Fruit fly (Drosophila melanogaster) whole organism, embryonic: ENCODE measurements around the gene ninaG.
A peak's percentile ranks its signal among the peaks of the same experiment; 100 is the strongest.

ENCODE experiments used
- Abd-B ChIP-seq: fragments of 200-800 bp; sonication (Bioruptor generic); optimal IDR thresholded peaks from 2 replicates; lab custom pipeline; 2018; ENCODE audit warnings: missing biosample characterization, mild to moderate bottlenecking, missing genetic modification characterization, moderate library complexity
- CG10209 ChIP-seq: fragments of 200-800 bp; sonication (Bioruptor generic); optimal IDR thresholded peaks from 3 replicates; lab custom pipeline; 2017; ENCODE audit warnings: missing biosample characterization, mild to moderate bottlenecking, missing genetic modification characterization, missing genetic modification reagents
- CG11085 ChIP-seq: fragments of 200-800 bp; sonication (Bioruptor generic); IDR thresholded peaks from 2 replicates; pipeline ENCODE4 v1.3.6; 2022; ENCODE audit warnings: missing biosample characterization, missing genetic modification characterization
- CG11504 ChIP-seq: fragments of 200-800 bp; sonication (Bioruptor generic); optimal IDR thresholded peaks from 3 replicates; lab custom pipeline; 2019; ENCODE audit warnings: missing biosample characterization, mild to moderate bottlenecking, missing genetic modification characterization, moderate library complexity
- CG12071 ChIP-seq: fragments of 200-800 bp; sonication (Bioruptor generic); optimal IDR thresholded peaks from 3 replicates; lab custom pipeline; 2018; ENCODE audit warnings: missing biosample characterization, mild to moderate bottlenecking, missing genetic modification characterization
- CG12744 ChIP-seq: fragments of 200-800 bp; sonication (Bioruptor generic); optimal IDR thresholded peaks from 2 replicates; lab custom pipeline; 2016; ENCODE audit warnings: missing biosample characterization, missing genetic modification characterization
- CG12942 ChIP-seq: fragments of 200-800 bp; sonication (Bioruptor generic); optimal IDR thresholded peaks from 3 replicates; lab custom pipeline; 2016; ENCODE audit warnings: missing biosample characterization, missing genetic modification characterization
- CG14710 ChIP-seq: fragments of 200-800 bp; sonication (Bioruptor generic); optimal IDR thresholded peaks from 3 replicates; lab custom pipeline; 2019; ENCODE audit warnings: missing biosample characterization, mild to moderate bottlenecking, missing genetic modification characterization, moderate library complexity
- CG16815 ChIP-seq: fragments of 200-800 bp; sonication (Bioruptor generic); optimal IDR thresholded peaks from 3 replicates; lab custom pipeline; 2017; ENCODE audit warnings: missing biosample characterization, mild to moderate bottlenecking, missing genetic modification characterization
- CG18476 ChIP-seq: fragments of 200-800 bp; sonication (Bioruptor generic); optimal IDR thresholded peaks from 2 replicates; lab custom pipeline; 2016; ENCODE audit warnings: missing biosample characterization, mild to moderate bottlenecking, missing genetic modification characterization
- CG2678 ChIP-seq: fragments of 200-800 bp; sonication (Bioruptor generic); optimal IDR thresholded peaks from 3 replicates; lab custom pipeline; 2019; ENCODE audit warnings: missing biosample characterization, mild to moderate bottlenecking, missing genetic modification characterization, moderate library complexity
- CG42726 ChIP-seq: fragments of 200-800 bp; sonication (Bioruptor generic); IDR thresholded peaks from 2 replicates; pipeline ENCODE4 v1.3.6; 2022; ENCODE audit warnings: missing biosample characterization, missing genetic modification characterization; ENCODE audit not compliant: partially characterized antibody
- CG4282 ChIP-seq: fragments of 200-800 bp; sonication (Bioruptor generic); optimal IDR thresholded peaks from 2 replicates; lab custom pipeline; 2016; ENCODE audit warnings: missing biosample characterization, missing genetic modification characterization
- CG6654 ChIP-seq: fragments of 200-800 bp; sonication (Bioruptor generic); optimal IDR thresholded peaks from 2 replicates; lab custom pipeline; 2017; ENCODE audit warnings: missing biosample characterization, mild to moderate bottlenecking, missing genetic modification characterization
- CG7928 ChIP-seq: fragments of 200-800 bp; sonication (Bioruptor generic); optimal IDR thresholded peaks from 2 replicates; lab custom pipeline; 2017; ENCODE audit warnings: missing biosample characterization, mild to moderate bottlenecking, missing genetic modification characterization
- CG7987 ChIP-seq: fragments of 200-800 bp; sonication (Bioruptor generic); optimal IDR thresholded peaks from 2 replicates; lab custom pipeline; 2018; ENCODE audit warnings: missing biosample characterization, mild to moderate bottlenecking, missing genetic modification characterization, moderate library complexity
- CG8359 ChIP-seq: fragments of 200-800 bp; sonication (Bioruptor generic); optimal IDR thresholded peaks from 2 replicates; lab custom pipeline; 2017; ENCODE audit warnings: missing biosample characterization, mild to moderate bottlenecking, missing genetic modification characterization, borderline replicate concordance
- CG8478 ChIP-seq: fragments of >200 bp; optimal IDR thresholded peaks from 2 replicates; lab custom pipeline; 2018
- Dek ChIP-seq: fragments of 200-800 bp; sonication (Bioruptor generic); optimal IDR thresholded peaks from 3 replicates; lab custom pipeline; 2019; ENCODE audit warnings: missing biosample characterization, mild to moderate bottlenecking, missing genetic modification characterization, moderate library complexity
- Dll ChIP-seq: fragments of 200-800 bp; sonication (Bioruptor generic); IDR thresholded peaks from 4 replicates; pipeline ENCODE4 v1.3.6; 2022; ENCODE audit warnings: missing biosample characterization, missing genetic modification characterization; ENCODE audit not compliant: partially characterized antibody
- E2f2 ChIP-seq: fragments of 200-800 bp; sonication (Bioruptor generic); IDR thresholded peaks from 2 replicates; pipeline ENCODE4 v1.3.6; 2022; ENCODE audit warnings: missing biosample characterization, missing genetic modification characterization
- Eip74EF ChIP-seq, 2 experiments: fragments of 200-800 bp in 1 of 2; fragments of >200 bp in 1 of 2; sonication (Bioruptor generic) in 1 of 2; optimal IDR thresholded peaks; 2 replicates each; lab custom pipeline; 2017 to 2019; ENCODE audit warnings: missing biosample characterization in 2 of 2, missing genetic modification characterization in 2 of 2, mild to moderate bottlenecking in 1 of 2, moderate library complexity in 1 of 2
- Gug ChIP-seq: fragments of 200-800 bp; sonication (Bioruptor generic); IDR thresholded peaks from 4 replicates; pipeline ENCODE4 v1.3.6; 2022; ENCODE audit warnings: missing biosample characterization, missing genetic modification characterization
- H2.0 ChIP-seq: fragments of 200-800 bp; sonication (Bioruptor generic); IDR thresholded peaks from 2 replicates; pipeline ENCODE4 v1.3.6; 2022; ENCODE audit warnings: missing biosample characterization, missing genetic modification characterization
- MBD-R2 ChIP-seq: fragments of 200-800 bp; sonication (Bioruptor generic); IDR thresholded peaks from 2 replicates; pipeline ENCODE4 v1.3.6; 2022; ENCODE audit warnings: missing biosample characterization, missing genetic modification characterization
- Mad ChIP-seq: fragments of 200-800 bp; sonication (Bioruptor generic); optimal IDR thresholded peaks from 2 replicates; lab custom pipeline; 2016; ENCODE audit warnings: missing biosample characterization, missing genetic modification characterization
- Max ChIP-seq: fragments of 200-800 bp; sonication (Bioruptor generic); optimal IDR thresholded peaks from 2 replicates; lab custom pipeline; 2016; ENCODE audit warnings: missing biosample characterization, mild to moderate bottlenecking, missing genetic modification characterization
- NC2α ChIP-seq: fragments of 200-800 bp; sonication (Bioruptor generic); optimal IDR thresholded peaks from 2 replicates; lab custom pipeline; 2016; ENCODE audit warnings: missing biosample characterization, missing genetic modification characterization
- Nf-YC ChIP-seq: fragments of 200-800 bp; optimal IDR thresholded peaks from 3 replicates; lab custom pipeline; 2019; ENCODE audit warnings: missing biosample characterization, mild to moderate bottlenecking, missing genetic modification characterization, moderate library complexity
- Oli ChIP-seq: fragments of 200-800 bp; sonication (Bioruptor generic); optimal IDR thresholded peaks from 2 replicates; lab custom pipeline; 2018; ENCODE audit warnings: missing biosample characterization, mild to moderate bottlenecking, missing genetic modification characterization, moderate library complexity
- Side ChIP-seq: fragments of 200-800 bp; sonication (Bioruptor generic); optimal IDR thresholded peaks from 2 replicates; lab custom pipeline; 2016; ENCODE audit warnings: missing biosample characterization, missing genetic modification characterization
- ac ChIP-seq: fragments of 200-800 bp; sonication (Bioruptor generic); optimal IDR thresholded peaks from 3 replicates; lab custom pipeline; 2017; ENCODE audit warnings: missing biosample characterization, mild to moderate bottlenecking, missing genetic modification characterization
- br ChIP-seq: fragments of >200 bp; optimal IDR thresholded peaks from 2 replicates; lab custom pipeline; 2017
- bsh ChIP-seq, 2 experiments: fragments of 200-800 bp; sonication (Bioruptor generic); optimal IDR thresholded peaks; 2 replicates each; lab custom pipeline; 2017 to 2018; ENCODE audit warnings: mild to moderate bottlenecking in 2 of 2, missing biosample characterization in 2 of 2, missing genetic modification characterization in 2 of 2, moderate library complexity in 1 of 2
- cad ChIP-seq: fragments of >200 bp; optimal IDR thresholded peaks from 2 replicates; lab custom pipeline; 2017; ENCODE audit warnings: missing biosample characterization, missing genetic modification characterization
- crp ChIP-seq, 2 experiments: fragments of 200-800 bp; sonication (Bioruptor generic); optimal IDR thresholded peaks; 2 replicates in 1 of 2; 3 replicates in 1 of 2; lab custom pipeline; 2017; ENCODE audit warnings: missing biosample characterization in 2 of 2, missing genetic modification characterization in 2 of 2, mild to moderate bottlenecking in 1 of 2, moderate library complexity in 1 of 2
- inv ChIP-seq: fragments of 200-800 bp; sonication (Bioruptor generic); IDR thresholded peaks from 2 replicates; pipeline ENCODE4 v1.3.6; 2022; ENCODE audit warnings: missing biosample characterization, missing genetic modification characterization; ENCODE audit not compliant: partially characterized antibody
- lilli ChIP-seq: fragments of 200-800 bp; sonication (Bioruptor generic); optimal IDR thresholded peaks from 3 replicates; lab custom pipeline; 2016; ENCODE audit warnings: missing biosample characterization, missing genetic modification characterization
- lmd ChIP-seq: fragments of 200-800 bp; sonication (Bioruptor generic); IDR thresholded peaks from 2 replicates; pipeline ENCODE4 v1.3.6; 2022; ENCODE audit warnings: missing biosample characterization, missing genetic modification characterization
- mld ChIP-seq: fragments of 200-800 bp; sonication (Bioruptor generic); IDR thresholded peaks from 3 replicates; pipeline ENCODE4 v1.3.6; 2022; ENCODE audit warnings: missing biosample characterization, missing genetic modification characterization; ENCODE audit not compliant: partially characterized antibody
- nerfin-1 ChIP-seq: fragments of 200-800 bp; sonication (Bioruptor generic); optimal IDR thresholded peaks from 3 replicates; lab custom pipeline; 2019; ENCODE audit warnings: missing biosample characterization, mild to moderate bottlenecking, missing genetic modification characterization, moderate library complexity
- pho ChIP-seq: fragments of 200-800 bp; sonication (Bioruptor generic); optimal IDR thresholded peaks from 2 replicates; lab custom pipeline; 2016; ENCODE audit warnings: missing biosample characterization, missing genetic modification characterization
- schlank ChIP-seq: fragments of 200-800 bp; sonication (Bioruptor generic); optimal IDR thresholded peaks from 2 replicates; lab custom pipeline; 2018; ENCODE audit warnings: missing biosample characterization, mild to moderate bottlenecking, missing genetic modification characterization
- sim ChIP-seq: fragments of 200-800 bp; sonication (Bioruptor generic); IDR thresholded peaks from 2 replicates; pipeline ENCODE4 v1.3.6; 2022; ENCODE audit warnings: missing biosample characterization, missing genetic modification characterization
- sna ChIP-seq: fragments of 200-800 bp; sonication (Bioruptor generic); IDR thresholded peaks from 2 replicates; pipeline ENCODE4 v1.3.6; 2022; ENCODE audit warnings: missing biosample characterization, missing genetic modification characterization; ENCODE audit not compliant: partially characterized antibody
- sob ChIP-seq: fragments of 200-800 bp; sonication (Bioruptor generic); IDR thresholded peaks from 2 replicates; pipeline ENCODE4 v1.3.6; 2022; ENCODE audit warnings: missing biosample characterization, missing genetic modification characterization
- tap ChIP-seq: fragments of 200-800 bp; optimal IDR thresholded peaks from 3 replicates; lab custom pipeline; 2019; ENCODE audit warnings: missing biosample characterization, mild to moderate bottlenecking, missing genetic modification characterization, moderate library complexity
- tio ChIP-seq: fragments of 200-800 bp; sonication (Bioruptor generic); optimal IDR thresholded peaks from 2 replicates; lab custom pipeline; 2017; ENCODE audit warnings: missing biosample characterization, missing genetic modification characterization, inconsistent platforms
- wdn ChIP-seq: fragments of 200-800 bp; sonication (Bioruptor generic); IDR thresholded peaks from 2 replicates; pipeline ENCODE4 v1.3.6; 2022; ENCODE audit warnings: missing biosample characterization, missing genetic modification characterization

The ninaG gene

DNA sequence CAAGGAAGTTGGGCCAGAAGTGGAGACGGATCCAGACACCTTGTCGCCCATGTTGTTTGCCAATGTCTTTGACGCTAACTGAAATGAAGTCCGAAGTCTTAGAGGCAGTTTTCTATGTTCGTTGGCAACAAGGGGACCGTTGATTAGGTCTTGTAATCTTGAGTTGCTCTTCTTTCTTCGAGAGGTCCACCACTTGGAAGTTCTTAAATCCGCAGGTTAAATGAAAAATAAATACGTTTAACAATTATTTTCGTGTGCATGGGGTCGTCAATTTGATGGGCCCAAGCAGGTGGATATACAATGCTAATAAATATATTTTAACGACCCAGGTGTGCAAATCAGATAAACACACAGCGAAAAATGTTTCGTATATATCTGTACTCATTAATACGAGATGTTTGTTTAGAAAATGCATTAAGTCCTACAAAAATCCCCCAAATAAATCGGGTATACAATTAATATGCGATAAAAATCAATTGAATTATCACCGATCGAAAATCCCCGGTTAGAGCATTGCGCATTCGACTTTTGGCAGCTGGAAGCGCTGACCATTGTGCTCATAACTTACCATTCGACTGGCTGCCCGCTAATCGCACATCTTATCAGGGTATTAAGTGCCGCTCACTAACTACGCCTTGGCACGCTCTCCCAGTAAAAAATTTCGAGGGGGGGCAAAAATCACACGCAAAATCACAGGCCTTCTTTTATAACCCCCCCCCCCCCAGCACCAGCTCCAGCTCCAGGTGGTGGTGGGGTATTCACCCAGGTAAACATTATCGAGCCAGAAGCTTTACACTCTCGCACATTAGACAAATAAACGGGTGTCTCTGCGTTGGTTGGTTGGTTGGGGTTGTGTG is 39.2 kb upstream of the ninaG start, which contains the start of gene PGRP-LB (continued):
- TF ChIP-seq schlank (tag; lab: Kevin White, UChicago) (no peak), lmd (GFP tag; lab: Robert Waterston, UW) (0 out of 2 replicates have a peak, but pooled peaks have one; percentile 8), nerfin-1 (no peak), Max (GFP tag; lab: Kevin White, UChicago) (no peak), MBD-R2 (0 out of 2 replicates have a peak, but pooled peaks have one; percentile 13), CG16815 (GFP tag; lab: Kevin White, UChicago) (no peak), H2.0 (GFP tag; lab: Robert Waterston, UW) (no peak), ac (GFP tag; lab: Kevin White, UChicago) (no peak), Side (GFP tag; lab: Kevin White, UChicago) (no peak), CG11504 (peak; percentile 45), bsh (GFP tag; optimal IDR thresholded peaks at IDR 0.05; lab: Kevin White, UChicago) (no peak), E2f2 (GFP tag; lab: Robert Waterston, UW) (no peak), inv (GFP tag; lab: Robert Waterston, UW) (no peak), Abd-B (GFP tag; lab: Kevin White, UChicago) (no peak), cad (no peak), Eip74EF (GFP tag; optimal IDR thresholded peaks at IDR 0.05; lab: Kevin White, UChicago) (no peak), CG7928 (no peak), CG12744 (no peak), CG18476 (GFP tag; lab: Kevin White, UChicago) (no peak), NC2α (no peak), Dll (GFP tag; lab: Robert Waterston, UW) (no peak), Nf-YC (no peak), CG7987 (no peak), CG10209 (GFP tag; lab: Kevin White, UChicago) (no peak), CG12942 (GFP tag; lab: Kevin White, UChicago) (no peak), tio (GFP tag; lab: Kevin White, UChicago) (peak; percentile 9), CG11085 (GFP tag; lab: Robert Waterston, UW) (no peak), mld (GFP tag; lab: Robert Waterston, UW) (no peak), sob (GFP tag; lab: Robert Waterston, UW) (0 out of 2 replicates have a peak, but pooled peaks have one; percentile 16), CG8359 (GFP tag; lab: Kevin White, UChicago) (no peak), wdn (GFP tag; lab: Robert Waterston, UW) (no peak), lilli (GFP tag; lab: Kevin White, UChicago) (peak; percentile 44), CG8478 (lab: Kevin White, UChicago) (no peak), CG4282 (no peak), Gug (GFP tag; lab: Robert Waterston, UW) (no peak), pho (GFP tag; lab: Kevin White, UChicago) (peak; percentile 21), Dek (tag; lab: Kevin White, UChicago) (no peak), CG2678 (tag; lab: Kevin White, UChicago) (peak; percentile 49), CG6654 (GFP tag; lab: Kevin White, UChicago) (no peak), sim (no peak), CG42726 (GFP tag; lab: Robert Waterston, UW) (no peak), crp (GFP tag; optimal IDR thresholded peaks at IDR 0.05; lab: Kevin White, UChicago) (no peak), Oli (peak; percentile 12), CG12071 (no peak), tap (tag; lab: Kevin White, UChicago) (no peak), br (lab: Kevin White, UChicago) (no peak), CG14710 (tag; lab: Kevin White, UChicago) (no peak), sna (no peak), Mad (no peak)
